Worm (Caenorhabditis elegans): ENCODE data around the gene B0034.5.

DNA sequence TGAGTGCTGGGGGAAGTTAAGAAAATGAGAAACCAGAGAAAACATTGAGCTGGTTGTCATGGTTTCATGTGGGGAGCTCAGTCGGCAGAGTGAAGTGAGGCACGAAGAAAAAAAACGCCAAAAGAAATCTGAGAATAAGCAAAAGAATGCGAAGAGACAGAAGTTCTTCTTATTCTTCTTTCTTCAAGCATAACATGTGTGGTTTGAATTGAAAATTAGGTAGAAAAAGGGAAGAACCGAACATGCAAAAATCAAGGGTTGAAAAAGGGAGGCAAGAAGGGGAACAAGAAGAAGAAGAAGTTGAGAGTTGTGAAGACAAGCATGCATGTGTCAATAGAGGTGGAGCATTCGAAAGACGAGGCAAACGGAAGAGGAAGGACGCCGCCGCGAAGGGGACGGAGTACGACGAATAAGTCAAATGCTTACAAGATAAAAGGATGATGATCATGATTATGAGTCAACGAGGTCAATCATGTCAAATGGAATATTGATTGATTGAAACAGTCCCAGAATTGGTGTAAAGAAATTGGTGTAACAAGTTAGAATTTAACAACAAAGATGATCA is 16.9 kb downstream of the B0034.5 start:
- no peak for TF ChIP-seq ztf-11 (tag; optimal IDR thresholded peaks at IDR 0.05)
- no peak for TF ChIP-seq lin-29 (GFP tag; IDR thresholded peaks at IDR 0.05)
- no peak for TF ChIP-seq unc-62 (GFP tag; optimal IDR thresholded peaks at IDR 0.05 in 1 of 2)
- TF ChIP-seq unc-62 (tag; optimal IDR thresholded peaks at IDR 0.05) = no peak
- no peak for TF ChIP-seq dve-1 (tag; optimal IDR thresholded peaks at IDR 0.05; ENCODE audit: insufficient read depth)
- no peak for TF ChIP-seq F49E8.2 (tag; optimal IDR thresholded peaks at IDR 0.05; ENCODE audit: borderline replicate concordance)

All from whole organism, L4 larva.